Worm (Caenorhabditis elegans): Measurements from ENCODE around the gene T07A5.7.
"Not testable (repeated sequence)": the region's sequence is repeated elsewhere in the genome, so short reads cannot be mapped to it uniquely, and the experiment has no call there.

The T07A5.7 gene

ce11 chrIII:10266824-10267223 is 44.1 kb downstream of the T07A5.7 start, which contains the start of gene inpp-4B:
Gene inpp-4B, minus strand, starts transcription at chrIII:10266877.
- TF ChIP-seq mec-3 (tag; optimal IDR thresholded peaks at IDR 0.05; ENCODE audit: borderline replicate concordance); zip-5 (tag; optimal IDR thresholded peaks at IDR 0.05); pha-4 (tag; optimal IDR thresholded peaks at IDR 0.05): not testable (repeated sequence)

- no peak for TF ChIP-seq pat-9 (tag; optimal IDR thresholded peaks at IDR 0.05)
- TF ChIP-seq zip-5 (tag; optimal IDR thresholded peaks at IDR 0.05) = no peak
- TF ChIP-seq ceh-6 (GFP tag; optimal IDR thresholded peaks at IDR 0.05) = no peak
- no peak for TF ChIP-seq pqm-1 (tag; optimal IDR thresholded peaks at IDR 0.05)
- TF ChIP-seq hlh-15 (tag; optimal IDR thresholded peaks at IDR 0.05) = no peak
- TF ChIP-seq syd-9 (tag; optimal IDR thresholded peaks at IDR 0.05) = no peak
- no peak for TF ChIP-seq ceh-22 (tag; optimal IDR thresholded peaks at IDR 0.05)
- no peak for TF ChIP-seq tbx-2 (tag; optimal IDR thresholded peaks at IDR 0.05)
- no peak for TF ChIP-seq ceh-24 (tag; optimal IDR thresholded peaks at IDR 0.05)
- no peak for TF ChIP-seq K09A11.1 (tag; optimal IDR thresholded peaks at IDR 0.05; ENCODE audit: insufficient read depth)
- no peak for TF ChIP-seq elt-4 (tag; optimal IDR thresholded peaks at IDR 0.05)
- TF ChIP-seq hlh-30 (tag; optimal IDR thresholded peaks at IDR 0.05; ENCODE audit: insufficient read depth) = no peak
- TF ChIP-seq dve-1 (tag; optimal IDR thresholded peaks at IDR 0.05) = no peak
- no peak for TF ChIP-seq eyg-1 (tag; optimal IDR thresholded peaks at IDR 0.05)
- no peak for TF ChIP-seq ref-2 (tag; optimal IDR thresholded peaks at IDR 0.05)
- TF ChIP-seq ceh-19 (GFP tag; optimal IDR thresholded peaks at IDR 0.05) = no peak
These were observed 49.2 kb downstream of the T07A5.7 start, which contains the start of gene bbs-5 for ce11 chrIII:10261682-10262081. Gene bbs-5, minus strand, starts transcription at chrIII:10261782.

ce11 chrIII:10261256-10261655 is 49.7 kb downstream of the T07A5.7 start:
- TF ChIP-seq gmeb-2 (tag; optimal IDR thresholded peaks at IDR 0.05) = no peak
- TF ChIP-seq rnt-1 (tag; optimal IDR thresholded peaks at IDR 0.05) = no peak
- no peak for TF ChIP-seq ets-4 (tag; optimal IDR thresholded peaks at IDR 0.05)
- TF ChIP-seq ceh-9 (tag; optimal IDR thresholded peaks at IDR 0.05) = no peak
- no peak for TF ChIP-seq C38D4.7 (GFP tag; optimal IDR thresholded peaks at IDR 0.05)
- no peak for TF ChIP-seq ceh-6 (GFP tag; optimal IDR thresholded peaks at IDR 0.05)
- no peak for TF ChIP-seq Y22D7AL.16 (tag; optimal IDR thresholded peaks at IDR 0.05)
- TF ChIP-seq ceh-48 (tag; optimal IDR thresholded peaks at IDR 0.05) = no peak
- TF ChIP-seq hlh-30 (tag; optimal IDR thresholded peaks at IDR 0.05; ENCODE audit: insufficient read depth) = no peak
- TF ChIP-seq hlh-8 (tag; optimal IDR thresholded peaks at IDR 0.05) = no peak

- TF ChIP-seq ztf-16 (tag; optimal IDR thresholded peaks at IDR 0.05) = no peak
- TF ChIP-seq T23F11.4 (GFP tag; optimal IDR thresholded peaks at IDR 0.05) = no peak
- no peak for TF ChIP-seq K02D7.2 (tag; optimal IDR thresholded peaks at IDR 0.05)
- TF ChIP-seq syd-9 (tag; optimal IDR thresholded peaks at IDR 0.05) = no peak
- TF ChIP-seq pax-1 (tag; optimal IDR thresholded peaks at IDR 0.05) = no peak
- no peak for TF ChIP-seq ceh-34 (tag; optimal IDR thresholded peaks at IDR 0.05)
- no peak for TF ChIP-seq hlh-15 (tag; optimal IDR thresholded peaks at IDR 0.05)
- no peak for TF ChIP-seq rnt-1 (tag; optimal IDR thresholded peaks at IDR 0.05)
- TF ChIP-seq unc-86 (tag; optimal IDR thresholded peaks at IDR 0.05) = no peak
- no peak for TF ChIP-seq pag-3 (tag; optimal IDR thresholded peaks at IDR 0.05; ENCODE audit: borderline replicate concordance)
- TF ChIP-seq F13H6.1 (tag; optimal IDR thresholded peaks at IDR 0.05) = no peak
- no peak for TF ChIP-seq sox-2 (GFP tag; IDR thresholded peaks at IDR 0.05)
- no peak for TF ChIP-seq pat-9 (tag; optimal IDR thresholded peaks at IDR 0.05)
- TF ChIP-seq ceh-9 (tag; optimal IDR thresholded peaks at IDR 0.05) = no peak
- no peak for TF ChIP-seq hlh-8 (tag; optimal IDR thresholded peaks at IDR 0.05)
- TF ChIP-seq tbx-2 (tag; optimal IDR thresholded peaks at IDR 0.05) = no peak
- no peak for TF ChIP-seq npax-4 (tag; optimal IDR thresholded peaks at IDR 0.05)
- TF ChIP-seq che-1 (tag; optimal IDR thresholded peaks at IDR 0.05) = no peak
- TF ChIP-seq ttx-3 (tag; optimal IDR thresholded peaks at IDR 0.05) = no peak
- TF ChIP-seq fax-1 (tag; optimal IDR thresholded peaks at IDR 0.05) = no peak
These were observed 52.3 kb downstream of the T07A5.7 start, which contains the start of gene rip-1 for ce11 chrIII:10258641-10259040. Gene rip-1, minus strand, starts transcription at chrIII:10258741.
